Fruit fly (Drosophila melanogaster) whole organism: Measurements from ENCODE around the gene CG14357.

Experiments
- CG8478 ChIP-seq: fragments of >200 bp; optimal IDR thresholded peaks from 2 replicates; lab custom pipeline; 2018; ENCODE audit warnings: inconsistent platforms
- Dll ChIP-seq: fragments of >200 bp; optimal IDR thresholded peaks from 2 replicates; lab custom pipeline; 2017
- EcR ChIP-seq, 2 experiments: fragments of >200 bp; optimal IDR thresholded peaks; 2 replicates each; lab custom pipeline; 2017; ENCODE audit warnings: missing biosample characterization in 2 of 2, missing genetic modification characterization in 2 of 2, missing genetic modification reagents in 2 of 2
- pan ChIP-seq: fragments of >200 bp; optimal IDR thresholded peaks from 2 replicates; lab custom pipeline; 2017
- psq ChIP-seq: fragments of >200 bp; optimal IDR thresholded peaks from 2 replicates; lab custom pipeline; 2017
- usp ChIP-seq: fragments of >200 bp; optimal IDR thresholded peaks from 2 replicates; lab custom pipeline; 2017; ENCODE audit warnings: missing biosample characterization, missing genetic modification characterization, mixed read lengths

The CG14357 gene

dm6 chr3R:14116088-14116487, 4.1 kb upstream of the CG14357 start:
- TF ChIP-seq psq (lab: Kevin White, UChicago): no peak

- TF ChIP-seq CG8478 (lab: Kevin White, UChicago) (no peak), usp (GFP tag; lab: Kevin White, UChicago) (no peak), pan (lab: Kevin White, UChicago) (no peak), Dll (lab: Kevin White, UChicago) (no peak), EcR (GFP tag; optimal IDR thresholded peaks at IDR 0.05; lab: Kevin White, UChicago) (no peak), psq (lab: Kevin White, UChicago) (no peak)
Observed at dm6 chr3R:14109145-14109544, 2.8 kb downstream of the CG14357 start, which contains the start of gene Or88a. Gene Or88a, plus strand, starts transcription at chr3R:14109445.

DNA sequence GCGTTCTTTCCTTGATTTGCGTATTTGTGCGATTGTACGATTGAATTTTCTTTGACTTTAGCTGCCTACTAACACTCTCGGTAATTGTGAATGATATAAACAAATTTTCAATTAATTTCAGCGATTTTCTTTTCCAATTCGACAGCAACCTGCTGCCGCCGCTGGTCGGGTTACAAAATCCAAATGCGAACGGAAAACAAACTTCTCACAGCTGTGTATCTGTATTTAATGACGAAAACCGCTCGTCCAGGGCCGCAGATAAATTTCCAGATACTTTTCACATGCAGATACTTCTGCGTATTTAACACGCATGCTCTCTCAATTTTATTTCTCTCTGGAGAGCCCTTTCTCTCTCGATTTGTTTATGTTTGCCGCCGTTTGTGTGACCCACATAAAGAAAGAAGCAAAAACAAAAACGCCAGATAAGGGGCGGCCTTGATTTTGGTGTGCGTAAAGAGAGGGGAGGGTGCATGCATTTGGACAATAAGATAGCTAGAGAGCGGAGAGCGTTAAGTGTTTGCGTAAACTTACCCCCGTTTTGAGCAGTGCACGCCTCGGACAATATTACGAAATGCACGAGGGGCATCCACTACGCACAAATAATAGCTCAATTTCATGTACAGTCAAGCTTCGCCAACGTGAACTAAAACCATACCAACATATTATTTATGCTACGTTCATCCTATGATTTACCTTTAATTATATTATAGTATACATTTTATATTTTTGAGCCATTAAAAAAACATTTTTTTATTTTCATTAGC, 3.6 kb downstream of the CG14357 start, which contains the start of gene CG12402:
Gene CG12402, minus strand, starts transcription at position 164 of the 764 bp plus-strand sequence.
- no peak for TF ChIP-seq EcR (GFP tag; optimal IDR thresholded peaks at IDR 0.05; lab: Kevin White, UChicago)
- TF ChIP-seq Dll (lab: Kevin White, UChicago): peak; percentile 62

DNA sequence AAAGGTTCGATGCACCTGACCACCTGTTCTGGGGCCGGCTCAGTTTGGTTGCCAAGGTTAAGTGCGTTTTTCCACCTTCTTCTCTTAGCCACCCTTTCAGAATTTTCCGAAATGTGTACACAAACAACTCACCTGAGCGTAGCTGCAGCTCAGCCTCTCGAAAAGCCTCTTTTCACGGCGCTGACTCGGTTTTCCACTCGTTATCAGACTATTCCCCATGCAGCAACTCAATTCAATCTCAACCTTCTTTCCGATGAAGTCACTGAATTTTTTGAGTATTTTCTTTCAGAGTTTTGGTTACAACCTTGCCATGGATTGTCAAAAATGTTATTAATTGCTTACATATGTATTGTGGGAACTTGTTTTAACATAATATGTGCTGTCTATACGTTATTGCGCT, 4.4 kb downstream of the CG14357 start:
- no peak for TF ChIP-seq EcR (GFP tag; optimal IDR thresholded peaks at IDR 0.05; lab: Kevin White, UChicago)
- no peak for TF ChIP-seq psq (lab: Kevin White, UChicago)
- no peak for TF ChIP-seq usp (GFP tag; lab: Kevin White, UChicago)
- no peak for TF ChIP-seq pan (lab: Kevin White, UChicago)
- no peak for TF ChIP-seq Dll (lab: Kevin White, UChicago)
- no peak for TF ChIP-seq CG8478 (lab: Kevin White, UChicago)

dm6 chr3R:14103022-14103421, 8.9 kb downstream of the CG14357 start, which contains the start of gene PK1-R:
Gene PK1-R, minus strand, starts transcription at chr3R:14103122.
- no peak for TF ChIP-seq usp (GFP tag; lab: Kevin White, UChicago)
- no peak for TF ChIP-seq Dll (lab: Kevin White, UChicago)
- TF ChIP-seq CG8478 (lab: Kevin White, UChicago): no peak
- TF ChIP-seq pan (lab: Kevin White, UChicago): no peak
- no peak for TF ChIP-seq EcR (GFP tag; optimal IDR thresholded peaks at IDR 0.05; lab: Kevin White, UChicago)
- TF ChIP-seq psq (lab: Kevin White, UChicago): no peak

- TF ChIP-seq Dll (lab: Kevin White, UChicago) (no peak), psq (lab: Kevin White, UChicago) (no peak), CG8478 (lab: Kevin White, UChicago) (no peak), usp (GFP tag; lab: Kevin White, UChicago) (no peak)
Observed at dm6 chr3R:14100962-14101361, 11.0 kb downstream of the CG14357 start.

DNA sequence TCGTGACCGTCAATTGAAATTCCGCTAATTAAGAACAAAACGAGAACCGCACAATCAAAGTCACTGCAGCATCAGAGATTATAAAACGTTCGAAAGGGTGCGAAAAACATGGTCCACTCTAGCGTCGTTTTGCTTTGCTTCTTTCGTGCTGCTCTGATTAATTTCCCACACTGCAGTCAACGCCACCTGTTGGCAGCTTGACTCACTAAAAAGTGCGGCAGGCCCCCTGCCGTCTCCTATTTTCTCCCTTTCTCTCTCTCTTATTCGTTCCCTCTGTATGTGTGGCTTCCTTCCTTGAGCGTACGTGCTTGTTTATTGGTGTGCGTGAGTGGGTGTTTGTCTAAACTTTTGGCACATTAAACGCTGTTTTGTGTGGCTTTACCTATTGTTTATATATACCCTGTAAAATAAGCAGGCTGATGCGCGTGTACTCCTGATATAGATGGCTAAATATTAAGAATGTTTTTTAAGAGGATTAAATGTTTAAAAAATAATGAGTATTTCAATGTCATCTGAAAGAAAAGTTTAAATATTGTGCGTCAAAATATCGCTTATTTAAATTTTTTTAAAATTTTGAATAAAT, 13.3 kb downstream of the CG14357 start:
- TF ChIP-seq usp (GFP tag; lab: Kevin White, UChicago) (no peak), CG8478 (lab: Kevin White, UChicago) (no peak), pan (lab: Kevin White, UChicago) (no peak), Dll (lab: Kevin White, UChicago) (no peak), psq (lab: Kevin White, UChicago) (no peak), EcR (GFP tag; optimal IDR thresholded peaks at IDR 0.05; lab: Kevin White, UChicago) (no peak)

DNA sequence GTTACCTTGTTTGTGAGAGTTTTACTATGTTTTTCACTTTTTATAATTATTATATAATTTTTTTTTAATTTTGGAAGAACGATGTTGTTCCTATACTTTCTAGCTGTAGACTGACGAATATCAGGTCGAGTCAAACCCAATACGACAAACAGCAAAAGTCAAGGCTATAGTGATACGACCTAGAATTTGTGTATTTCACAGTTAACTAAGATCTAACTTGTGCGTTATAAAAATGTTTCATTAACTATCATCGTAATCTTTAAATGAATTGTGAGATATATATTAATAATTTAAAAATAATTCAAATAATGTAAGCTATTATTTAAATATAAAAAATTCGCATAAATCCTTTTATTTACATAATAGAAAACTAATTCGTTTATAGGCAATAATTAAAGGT, 14.0 kb downstream of the CG14357 start, which contains the start of gene CG9920:
Gene CG9920, minus strand, starts transcription at position 101 of the 400 bp plus-strand sequence.
- TF ChIP-seq Dll (lab: Kevin White, UChicago): no peak
- TF ChIP-seq EcR (GFP tag; optimal IDR thresholded peaks at IDR 0.05; lab: Kevin White, UChicago): no peak
- TF ChIP-seq psq (lab: Kevin White, UChicago): no peak
- TF ChIP-seq CG8478 (lab: Kevin White, UChicago): no peak
- TF ChIP-seq usp (GFP tag; lab: Kevin White, UChicago): no peak
- no peak for TF ChIP-seq pan (lab: Kevin White, UChicago)

DNA sequence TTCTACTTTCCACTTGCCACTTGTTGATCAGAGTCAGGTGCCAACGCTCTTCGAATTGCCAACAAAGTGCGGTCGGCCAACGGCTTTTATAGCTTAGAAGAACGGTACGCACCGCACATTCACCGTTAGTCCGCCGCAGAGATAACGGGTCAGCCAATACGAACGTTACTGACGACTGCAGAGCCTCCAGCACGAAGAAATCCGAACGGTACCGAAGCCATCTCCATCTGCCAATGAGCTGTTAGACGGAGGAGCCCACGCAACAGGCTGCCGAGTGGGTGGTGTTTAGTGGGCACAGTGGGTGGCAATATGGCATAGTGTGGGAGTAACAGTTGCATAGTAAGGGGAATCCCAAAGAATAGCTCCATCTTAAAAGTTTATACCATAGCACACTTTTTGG, 15.2 kb downstream of the CG14357 start, which contains the start of gene CCHa1:
Gene CCHa1, minus strand, starts transcription at position 44 of the 400 bp plus-strand sequence.
- TF ChIP-seq CG8478 (lab: Kevin White, UChicago): no peak
- no peak for TF ChIP-seq usp (GFP tag; lab: Kevin White, UChicago)
- no peak for TF ChIP-seq Dll (lab: Kevin White, UChicago)
- TF ChIP-seq psq (lab: Kevin White, UChicago): no peak
- no peak for TF ChIP-seq pan (lab: Kevin White, UChicago)
- TF ChIP-seq EcR (GFP tag; optimal IDR thresholded peaks at IDR 0.05; lab: Kevin White, UChicago): no peak

- TF ChIP-seq usp (GFP tag; lab: Kevin White, UChicago) (no peak), psq (lab: Kevin White, UChicago) (no peak), EcR (GFP tag; optimal IDR thresholded peaks at IDR 0.05; lab: Kevin White, UChicago) (no peak), pan (lab: Kevin White, UChicago) (no peak), CG8478 (lab: Kevin White, UChicago) (no peak), Dll (lab: Kevin White, UChicago) (no peak)
Observed at dm6 chr3R:14095916-14096315, 16.1 kb downstream of the CG14357 start.

dm6 chr3R:14095428-14095827, 16.5 kb downstream of the CG14357 start:
- TF ChIP-seq pan (lab: Kevin White, UChicago): no peak
- TF ChIP-seq usp (GFP tag; lab: Kevin White, UChicago): no peak
- no peak for TF ChIP-seq EcR (GFP tag; optimal IDR thresholded peaks at IDR 0.05; lab: Kevin White, UChicago)
- TF ChIP-seq CG8478 (lab: Kevin White, UChicago): no peak
- no peak for TF ChIP-seq Dll (lab: Kevin White, UChicago)
- TF ChIP-seq psq (lab: Kevin White, UChicago): no peak
